Worm (Caenorhabditis elegans): Measurements from ENCODE around the gene pals-26.

DNA sequence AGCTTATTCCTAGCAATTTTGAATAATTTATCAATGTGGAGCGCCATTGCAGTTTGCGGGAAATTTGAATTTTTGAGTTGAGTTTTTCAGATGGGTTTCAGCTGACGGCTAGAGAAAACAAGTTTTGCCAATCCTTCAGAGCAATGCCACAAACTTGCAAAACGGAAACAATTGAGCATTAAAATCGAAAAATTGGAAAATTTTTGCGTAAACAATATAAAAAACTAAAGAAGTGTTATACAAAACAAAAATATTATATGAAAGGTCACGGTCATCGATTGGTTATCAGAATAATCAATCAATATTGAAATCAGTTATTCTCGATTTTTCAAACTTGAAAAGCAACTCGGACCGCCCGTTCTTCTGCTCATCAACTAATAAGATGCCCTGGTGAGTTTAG, 26.2 kb downstream of the pals-26 start, which contains the start of gene R07E5.15:
- no peak for TF ChIP-seq cog-1 (tag; optimal IDR thresholded peaks at IDR 0.05)
- TF ChIP-seq klf-2 (GFP tag; conservative IDR thresholded peaks at IDR 0.05) = no peak
- TF ChIP-seq med-1 (GFP tag; optimal IDR thresholded peaks at IDR 0.05; ENCODE audit: insufficient read depth) = no peak
- TF ChIP-seq ref-1 (GFP tag; conservative IDR thresholded peaks at IDR 0.05) = no peak

Data from whole organism, midembryonic.